Worm (Caenorhabditis elegans): ENCODE data around the gene pxmp-4.

DNA sequence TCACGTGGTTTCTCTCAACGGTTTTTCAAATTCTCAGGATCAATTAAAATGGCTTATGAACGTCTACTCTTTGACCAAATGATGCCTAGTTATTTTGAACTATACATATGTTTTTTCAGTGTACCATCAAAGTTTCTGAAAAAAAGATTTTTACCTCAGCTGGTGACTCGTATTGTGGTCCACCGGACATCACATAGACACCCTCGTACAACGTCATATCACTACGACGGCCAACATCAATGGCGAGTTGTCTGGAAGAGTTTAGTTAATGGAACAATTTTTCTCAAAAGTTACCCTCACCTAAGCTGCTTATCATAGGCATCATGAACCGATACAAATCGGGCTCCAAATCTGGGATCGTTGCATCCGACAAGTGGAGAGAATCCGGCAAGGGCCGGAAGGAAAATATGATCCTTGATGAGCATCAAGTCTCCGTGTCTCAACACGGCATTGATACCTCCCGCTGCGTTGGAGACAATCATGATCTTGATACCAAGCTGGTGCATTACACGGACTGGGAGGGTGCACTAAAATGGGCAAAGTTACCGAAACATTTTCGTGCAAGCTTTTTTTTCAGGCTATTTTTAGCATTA lies 43.7 kb downstream of the pxmp-4 start:
- TF ChIP-seq ceh-82 (tag; optimal IDR thresholded peaks at IDR 0.05) (no peak), nfya-1 (tag; optimal IDR thresholded peaks at IDR 0.05; ENCODE audit: insufficient read depth) (no peak), ztf-4 (tag; optimal IDR thresholded peaks at IDR 0.05) (no peak), pqm-1 (tag; optimal IDR thresholded peaks at IDR 0.05) (peak; percentile 15), nhr-28 (tag; optimal IDR thresholded peaks at IDR 0.05) (no peak)
